Worm (Caenorhabditis elegans): ENCODE data around the gene F37C4.6.

ce11 chrIV:3894004-3894480 is 15.9 kb upstream of the F37C4.6 start, which contains the start of gene F56D6.8:
- TF ChIP-seq pag-3 (tag; optimal IDR thresholded peaks at IDR 0.05; ENCODE audit: borderline replicate concordance) (no peak), ceh-6 (GFP tag; optimal IDR thresholded peaks at IDR 0.05) (no peak), ahr-1 (tag; optimal IDR thresholded peaks at IDR 0.05) (no peak), ama-1 (optimal IDR thresholded peaks at IDR 0.05) (no peak), sox-4 (tag; optimal IDR thresholded peaks at IDR 0.05) (no peak), ceh-34 (tag; optimal IDR thresholded peaks at IDR 0.05) (no peak), ceh-9 (tag; optimal IDR thresholded peaks at IDR 0.05) (no peak), elt-2 (tag; optimal IDR thresholded peaks at IDR 0.05) (no peak), pha-4 (tag; optimal IDR thresholded peaks at IDR 0.05) (no peak), ceh-22 (tag; optimal IDR thresholded peaks at IDR 0.05) (no peak)
